Fruit fly (Drosophila melanogaster) whole organism, prepupa: Measurements from ENCODE around the gene CG43922.

Experiments
- CG10631 ChIP-seq: fragments of 200-800 bp; sonication (Bioruptor generic); optimal IDR thresholded peaks from 2 replicates; lab custom pipeline; 2016; ENCODE audit warnings: missing biosample characterization, missing genetic modification characterization
- CG11294 ChIP-seq: fragments of 200-800 bp; sonication (Bioruptor generic); IDR thresholded peaks from 2 replicates; pipeline ENCODE4 v1.3.6; 2022; ENCODE audit warnings: missing biosample characterization, missing genetic modification characterization
- CG11902 ChIP-seq: fragments of 200-800 bp; sonication (Bioruptor generic); optimal IDR thresholded peaks from 3 replicates; lab custom pipeline; 2016; ENCODE audit warnings: missing biosample characterization, missing genetic modification characterization
- CG15336 ChIP-seq: fragments of 200-800 bp; sonication (Bioruptor generic); IDR thresholded peaks from 2 replicates; pipeline ENCODE4 v1.3.6; 2022; ENCODE audit warnings: missing biosample characterization, missing genetic modification characterization
- CG1621 ChIP-seq: fragments of 200-800 bp; sonication (Bioruptor generic); optimal IDR thresholded peaks from 3 replicates; lab custom pipeline; 2018; ENCODE audit warnings: missing biosample characterization, mild to moderate bottlenecking, missing genetic modification characterization
- CG16779 ChIP-seq: fragments of 200-800 bp; sonication (Bioruptor generic); optimal IDR thresholded peaks from 3 replicates; lab custom pipeline; 2017; ENCODE audit warnings: missing biosample characterization, mild to moderate bottlenecking, missing genetic modification characterization
- CG3032 ChIP-seq: fragments of 200-800 bp; optimal IDR thresholded peaks from 2 replicates; lab custom pipeline; 2019; ENCODE audit warnings: missing biosample characterization, mild to moderate bottlenecking, missing genetic modification characterization, moderate library complexity
- CG31627 ChIP-seq: fragments of 200-800 bp; sonication (Bioruptor generic); optimal IDR thresholded peaks from 3 replicates; lab custom pipeline; 2016; ENCODE audit warnings: missing biosample characterization, missing genetic modification characterization
- CG32006 ChIP-seq: fragments of 200-800 bp; sonication (Bioruptor generic); optimal IDR thresholded peaks from 3 replicates; lab custom pipeline; 2017; ENCODE audit warnings: missing biosample characterization, mild to moderate bottlenecking, missing genetic modification characterization
- CG3919 ChIP-seq: fragments of 200-800 bp; sonication (Bioruptor generic); optimal IDR thresholded peaks from 3 replicates; lab custom pipeline; 2016; ENCODE audit warnings: missing biosample characterization, missing genetic modification characterization
- CG6276 ChIP-seq: fragments of 200-800 bp; sonication (Bioruptor generic); optimal IDR thresholded peaks from 2 replicates; lab custom pipeline; 2017; ENCODE audit warnings: missing biosample characterization, mild to moderate bottlenecking, missing genetic modification characterization
- CG6808 ChIP-seq: fragments of 200-800 bp; sonication (Bioruptor generic); optimal IDR thresholded peaks from 3 replicates; lab custom pipeline; 2017; ENCODE audit warnings: missing biosample characterization, missing genetic modification characterization, mild to moderate bottlenecking, moderate library complexity, missing genetic modification reagents
- CG6854 ChIP-seq: fragments of 200-800 bp; sonication (Bioruptor generic); optimal IDR thresholded peaks from 2 replicates; lab custom pipeline; 2017; ENCODE audit warnings: missing biosample characterization, mild to moderate bottlenecking, missing genetic modification characterization
- CG8119 ChIP-seq: fragments of 200-800 bp; sonication (Bioruptor generic); IDR thresholded peaks from 3 replicates; pipeline ENCODE4 v1.3.6; 2022; ENCODE audit warnings: missing biosample characterization, missing genetic modification characterization
- CG8632 ChIP-seq: fragments of 200-800 bp; sonication (Bioruptor generic); optimal IDR thresholded peaks from 3 replicates; lab custom pipeline; 2016; ENCODE audit warnings: missing biosample characterization, missing genetic modification characterization
- CG9139 ChIP-seq: fragments of 200-800 bp; sonication (Bioruptor generic); optimal IDR thresholded peaks from 3 replicates; lab custom pipeline; 2017; ENCODE audit warnings: missing biosample characterization, mild to moderate bottlenecking, missing genetic modification characterization
- Eip75B ChIP-seq: fragments of 200-800 bp; sonication (Bioruptor generic); optimal IDR thresholded peaks from 3 replicates; lab custom pipeline; 2016; ENCODE audit warnings: missing biosample characterization, missing genetic modification characterization
- Eip78C ChIP-seq: fragments of 200-800 bp; sonication (Bioruptor generic); peaks from one replicate; lab custom pipeline; 2016; ENCODE audit warnings: missing biosample characterization, missing genetic modification characterization
- Ets21C ChIP-seq: fragments of 200-800 bp; sonication (Bioruptor generic); optimal IDR thresholded peaks from 3 replicates; lab custom pipeline; 2016; ENCODE audit warnings: missing biosample characterization, missing genetic modification characterization
- Gug ChIP-seq: fragments of 200-800 bp; sonication (Bioruptor generic); IDR thresholded peaks from 2 replicates; pipeline ENCODE4 v1.3.6; 2022; ENCODE audit warnings: missing biosample characterization, missing genetic modification characterization
- Hr38 ChIP-seq: sonication (Bioruptor generic); optimal IDR thresholded peaks from 2 replicates; lab custom pipeline; 2016; ENCODE audit warnings: missing biosample characterization, missing genetic modification characterization
- Hr39 ChIP-seq: fragments of 200-800 bp; sonication (Bioruptor generic); optimal IDR thresholded peaks from 2 replicates; lab custom pipeline; 2016; ENCODE audit warnings: missing biosample characterization, missing genetic modification characterization
- Hr4 ChIP-seq: fragments of 200-800 bp; sonication (Bioruptor generic); optimal IDR thresholded peaks from 3 replicates; lab custom pipeline; 2016; ENCODE audit warnings: missing biosample characterization, missing genetic modification characterization
- Met ChIP-seq: fragments of 200-800 bp; sonication (Bioruptor generic); optimal IDR thresholded peaks from 3 replicates; lab custom pipeline; 2016; ENCODE audit warnings: missing biosample characterization, missing genetic modification characterization
- OdsH ChIP-seq: fragments of 200-800 bp; sonication (Bioruptor generic); optimal IDR thresholded peaks from 3 replicates; lab custom pipeline; 2016; ENCODE audit warnings: missing biosample characterization, missing genetic modification characterization
- Smox ChIP-seq: fragments of 200-800 bp; sonication (Bioruptor generic); optimal IDR thresholded peaks from 3 replicates; lab custom pipeline; 2016; ENCODE audit warnings: missing biosample characterization, missing genetic modification characterization
- Sox102F ChIP-seq: fragments of 200-800 bp; sonication (Bioruptor generic); optimal IDR thresholded peaks from 2 replicates; lab custom pipeline; 2016; ENCODE audit warnings: missing biosample characterization, mild to moderate bottlenecking, missing genetic modification characterization
- Sox15 ChIP-seq: fragments of 200-800 bp; sonication (Bioruptor generic); optimal IDR thresholded peaks from 3 replicates; lab custom pipeline; 2016; ENCODE audit warnings: missing biosample characterization, missing genetic modification characterization
- achi ChIP-seq: fragments of 200-800 bp; sonication (Bioruptor generic); optimal IDR thresholded peaks from 3 replicates; lab custom pipeline; 2016; ENCODE audit warnings: missing biosample characterization, missing genetic modification characterization
- acj6 ChIP-seq: fragments of 200-800 bp; sonication (Bioruptor generic); optimal IDR thresholded peaks from 3 replicates; lab custom pipeline; 2016; ENCODE audit warnings: missing biosample characterization, missing genetic modification characterization
- cyc ChIP-seq: fragments of 200-800 bp; sonication (Bioruptor generic); optimal IDR thresholded peaks from 3 replicates; lab custom pipeline; 2016; ENCODE audit warnings: missing biosample characterization, missing genetic modification characterization
- dac ChIP-seq: fragments of 200-800 bp; sonication (Bioruptor generic); optimal IDR thresholded peaks from 2 replicates; lab custom pipeline; 2017; ENCODE audit warnings: missing biosample characterization, mild to moderate bottlenecking, missing genetic modification characterization
- eg ChIP-seq: fragments of 200-800 bp; sonication (Bioruptor generic); IDR thresholded peaks from 3 replicates; pipeline ENCODE4 v1.3.6; 2022; ENCODE audit warnings: missing biosample characterization, missing genetic modification characterization
- esn ChIP-seq: fragments of 200-800 bp; sonication (Bioruptor generic); optimal IDR thresholded peaks from 2 replicates; lab custom pipeline; 2016; ENCODE audit warnings: missing biosample characterization, mild to moderate bottlenecking, missing genetic modification characterization, moderate library complexity
- fd59A ChIP-seq: fragments of 200-800 bp; sonication (Bioruptor generic); optimal IDR thresholded peaks from 2 replicates; lab custom pipeline; 2017; ENCODE audit warnings: missing biosample characterization, mild to moderate bottlenecking, missing genetic modification characterization, missing genetic modification reagents
- fkh ChIP-seq: fragments of 200-800 bp; sonication (Bioruptor generic); optimal IDR thresholded peaks from 3 replicates; lab custom pipeline; 2017; ENCODE audit warnings: missing biosample characterization, mild to moderate bottlenecking, missing genetic modification characterization, moderate library complexity
- lz ChIP-seq: fragments of 200-800 bp; sonication (Bioruptor generic); optimal IDR thresholded peaks from 3 replicates; lab custom pipeline; 2016; ENCODE audit warnings: missing biosample characterization, missing genetic modification characterization
- pdm3 ChIP-seq: fragments of 200-800 bp; sonication (Bioruptor generic); optimal IDR thresholded peaks from 3 replicates; lab custom pipeline; 2016; ENCODE audit warnings: missing biosample characterization, missing genetic modification characterization
- spab ChIP-seq: fragments of 200-800 bp; sonication (Bioruptor generic); optimal IDR thresholded peaks from 2 replicates; lab custom pipeline; 2017; ENCODE audit warnings: missing biosample characterization, mild to moderate bottlenecking, missing genetic modification characterization, missing genetic modification reagents
- ss ChIP-seq, 2 experiments: fragments of 200-800 bp; sonication (Bioruptor generic); optimal IDR thresholded peaks; 2 replicates in 1 of 2; 3 replicates in 1 of 2; lab custom pipeline; 2017 to 2018; ENCODE audit warnings: mild to moderate bottlenecking in 2 of 2, missing biosample characterization in 2 of 2, missing genetic modification characterization in 2 of 2, moderate library complexity in 1 of 2
- svp ChIP-seq: fragments of 200-800 bp; sonication (Bioruptor generic); peaks from one replicate; lab custom pipeline; 2016; ENCODE audit warnings: missing biosample characterization, missing genetic modification characterization
- topi ChIP-seq: fragments of 200-800 bp; sonication (Bioruptor generic); optimal IDR thresholded peaks from 3 replicates; lab custom pipeline; 2016; ENCODE audit warnings: missing biosample characterization, missing genetic modification characterization
- vri ChIP-seq: fragments of 200-800 bp; sonication (Bioruptor generic); optimal IDR thresholded peaks from 3 replicates; lab custom pipeline; 2016; ENCODE audit warnings: missing biosample characterization, mild to moderate bottlenecking, missing genetic modification characterization

Gene CG43922

DNA sequence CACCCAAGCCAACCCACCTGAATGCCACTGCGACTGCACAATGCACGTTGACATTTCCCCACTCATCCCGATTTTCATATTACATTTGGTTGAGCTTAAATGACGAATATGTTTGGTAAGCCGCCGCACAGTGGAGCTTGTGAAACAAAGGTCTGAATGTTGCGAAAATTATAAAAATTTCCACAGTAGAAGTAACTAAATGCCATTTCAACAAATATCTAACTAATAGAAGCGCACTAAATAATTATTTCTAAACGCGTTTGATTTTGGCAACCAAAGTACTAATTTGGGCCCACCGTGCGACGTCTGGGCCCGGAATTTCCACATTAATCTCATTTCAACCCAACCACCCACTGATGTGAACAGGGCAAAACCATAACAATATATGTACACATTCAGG, 1.7 kb downstream of the CG43922 start (continued):
- TF ChIP-seq Met (GFP tag; lab: Kevin White, UChicago) (peak; percentile 59), Hr38 (GFP tag; lab: Kevin White, UChicago) (no peak), CG31627 (GFP tag; lab: Kevin White, UChicago) (peak; percentile 40), OdsH (GFP tag; lab: Kevin White, UChicago) (peak; percentile 55), CG9139 (no peak), topi (GFP tag; lab: Kevin White, UChicago) (peak; percentile 30), esn (GFP tag; lab: Kevin White, UChicago) (no peak), Hr39 (GFP tag; lab: Kevin White, UChicago) (peak; percentile 46)

- TF ChIP-seq CG6854 (GFP tag; lab: Kevin White, UChicago) (no peak), Sox15 (GFP tag; lab: Kevin White, UChicago) (no peak), vri (no peak), ss (GFP tag; optimal IDR thresholded peaks at IDR 0.05; lab: Kevin White, UChicago) (no peak), CG11902 (no peak), lz (no peak), Hr39 (GFP tag; lab: Kevin White, UChicago) (no peak), CG3032 (tag; lab: Kevin White, UChicago) (no peak), CG9139 (no peak), Eip75B (GFP tag; lab: Kevin White, UChicago) (no peak), CG16779 (no peak)
These were observed 6.9 kb downstream of the CG43922 start for dm6 chr2L:6301616-6302015.

DNA sequence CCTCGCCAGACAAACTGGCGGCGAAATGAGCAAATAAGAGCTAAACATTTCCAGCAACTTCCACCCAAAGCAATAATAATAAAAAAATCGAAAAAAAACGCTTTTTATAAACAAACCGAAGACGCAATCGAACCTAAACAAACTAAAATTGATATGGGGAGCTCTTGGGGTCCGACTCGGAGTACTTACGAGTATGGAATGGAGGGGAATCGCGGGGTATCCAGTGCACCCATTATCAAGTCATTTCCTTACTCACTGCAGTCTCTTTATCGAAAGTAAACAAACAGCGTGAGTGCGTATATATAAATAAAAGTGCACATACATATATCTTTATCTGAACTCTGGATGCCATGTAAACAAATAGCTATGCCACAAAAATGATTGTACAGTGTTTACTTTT, 16.9 kb downstream of the CG43922 start:
- TF ChIP-seq CG8632 (GFP tag; lab: Kevin White, UChicago) (peak; percentile 40), CG6808 (GFP tag; lab: Kevin White, UChicago) (peak; percentile 0), CG1621 (tag; lab: Kevin White, UChicago) (no peak), dac (no peak), CG6276 (GFP tag; lab: Kevin White, UChicago) (peak; percentile 30), fkh (peak; percentile 86), CG32006 (GFP tag; lab: Kevin White, UChicago) (no peak), Sox102F (GFP tag; lab: Kevin White, UChicago) (peak; percentile 3), Hr38 (GFP tag; lab: Kevin White, UChicago) (no peak), vri (peak; percentile 34), svp (GFP tag; lab: Kevin White, UChicago) (peak; percentile 45), CG11902 (no peak), Gug (0 out of 2 replicates have a peak, but pooled peaks have one; percentile 9), CG15336 (no peak), CG10631 (GFP tag; lab: Kevin White, UChicago) (no peak), CG11294 (no peak)

DNA sequence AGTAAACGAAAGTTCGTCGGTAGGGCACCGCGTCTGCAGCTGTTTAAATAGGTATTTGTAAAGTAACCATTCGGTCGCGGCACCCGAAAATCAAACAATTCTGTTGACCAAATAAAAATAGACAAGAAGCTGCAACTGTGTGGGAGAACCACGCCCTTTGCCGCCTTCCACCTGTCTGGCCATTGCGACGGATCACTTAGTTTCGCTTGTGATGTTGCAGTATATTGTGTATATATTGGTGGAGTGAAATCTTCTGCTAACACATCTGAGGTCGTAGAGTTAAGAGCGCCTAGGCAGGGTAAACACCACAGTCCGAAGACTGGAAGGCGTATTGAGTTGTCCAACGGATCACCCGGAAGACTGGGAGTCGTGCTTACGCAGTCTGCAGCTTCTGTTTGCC, 25.2 kb downstream of the CG43922 start:
- TF ChIP-seq fkh = peak; percentile 87
- no peak for TF ChIP-seq Ets21C (GFP tag; lab: Kevin White, UChicago)
- peak; percentile 75 for TF ChIP-seq Eip78C (GFP tag; lab: Kevin White, UChicago)

DNA sequence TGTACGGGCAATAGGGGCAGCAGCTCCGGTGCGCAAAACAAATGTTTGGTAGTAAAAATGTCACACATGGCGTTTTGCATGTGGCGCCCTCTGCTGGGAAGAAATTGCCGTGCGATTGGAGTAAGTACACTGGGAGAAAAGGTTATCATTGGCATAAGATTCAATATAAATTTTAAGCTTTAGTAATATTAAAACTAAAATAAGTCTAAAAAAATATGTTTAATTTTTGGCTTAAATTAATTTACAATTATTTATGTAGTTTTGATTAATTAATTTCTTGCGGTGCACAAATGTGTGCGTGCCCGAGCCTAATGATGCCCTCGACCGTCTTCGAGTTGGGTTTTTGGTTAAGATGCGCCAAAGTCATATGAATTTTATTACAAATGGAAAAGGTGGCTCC, 28.2 kb downstream of the CG43922 start:
- peak; percentile 18 for TF ChIP-seq achi (GFP tag; lab: Kevin White, UChicago)
- peak; percentile 43 for TF ChIP-seq CG32006 (GFP tag; lab: Kevin White, UChicago)
- TF ChIP-seq spab (GFP tag; lab: Kevin White, UChicago) = peak; percentile 11
- TF ChIP-seq acj6 = peak; percentile 28
- TF ChIP-seq lz = peak; percentile 19
- TF ChIP-seq Eip78C (GFP tag; lab: Kevin White, UChicago) = peak; percentile 81
- no peak for TF ChIP-seq CG6276 (GFP tag; lab: Kevin White, UChicago)
- TF ChIP-seq eg = 0 out of 3 replicates have a peak, but pooled peaks have one; percentile 30
- TF ChIP-seq Smox = peak; percentile 29
- 0 out of 3 replicates have a peak, but pooled peaks have one; percentile 37 for TF ChIP-seq CG8119
- TF ChIP-seq Met (GFP tag; lab: Kevin White, UChicago) = peak; percentile 8
- peak; percentile 15 for TF ChIP-seq pdm3 (GFP tag; lab: Kevin White, UChicago)
- TF ChIP-seq Hr39 (GFP tag; lab: Kevin White, UChicago) = peak; percentile 23
- peak; percentile 69 for TF ChIP-seq svp (GFP tag; lab: Kevin White, UChicago)
- TF ChIP-seq Gug = 0 out of 2 replicates have a peak, but pooled peaks have one; percentile 16
- TF ChIP-seq CG3032 (tag; lab: Kevin White, UChicago) = peak; percentile 0
- TF ChIP-seq CG10631 (GFP tag; lab: Kevin White, UChicago) = peak; percentile 29
- TF ChIP-seq CG9139 = no peak
- TF ChIP-seq cyc = peak; percentile 16
- peak; percentile 42 for TF ChIP-seq Hr4 (GFP tag; lab: Kevin White, UChicago)
- TF ChIP-seq CG3919 (GFP tag; lab: Kevin White, UChicago) = peak; percentile 34
- no peak for TF ChIP-seq CG8632 (GFP tag; lab: Kevin White, UChicago)
- TF ChIP-seq CG15336 = no peak
- TF ChIP-seq CG11294 = no peak
- no peak for TF ChIP-seq fd59A (GFP tag; lab: Kevin White, UChicago)
